Fruit fly (Drosophila melanogaster) whole organism, embryonic: Measurements from ENCODE around the gene Arpc1.

Experiments
- Aef1 ChIP-seq: fragments of 200-800 bp; sonication (Bioruptor generic); IDR thresholded peaks from 3 replicates; pipeline ENCODE4 v1.3.6; 2022; ENCODE audit warnings: missing biosample characterization, missing genetic modification characterization
- Atf6 ChIP-seq: fragments of 200-800 bp; sonication (Bioruptor generic); IDR thresholded peaks from 2 replicates; pipeline ENCODE4 v1.3.6; 2022; ENCODE audit warnings: missing biosample characterization, missing genetic modification characterization
- Awh ChIP-seq: fragments of 200-800 bp; sonication (Bioruptor generic); IDR thresholded peaks from 2 replicates; pipeline ENCODE4, ENCODE4 v1.3.6; 2022; ENCODE audit warnings: missing biosample characterization, missing genetic modification characterization
- BtbVII ChIP-seq: fragments of 200-800 bp; sonication (Bioruptor generic); optimal IDR thresholded peaks from 3 replicates; lab custom pipeline; 2017; ENCODE audit warnings: missing biosample characterization, mild to moderate bottlenecking, missing genetic modification characterization
- CG10565 ChIP-seq: fragments of 200-800 bp; sonication (Bioruptor generic); optimal IDR thresholded peaks from 3 replicates; lab custom pipeline; 2016; ENCODE audit warnings: missing biosample characterization, mild to moderate bottlenecking, missing genetic modification characterization
- CG11723 ChIP-seq: fragments of 200-800 bp; sonication (Bioruptor generic); optimal IDR thresholded peaks from 2 replicates; lab custom pipeline; 2017; ENCODE audit warnings: missing biosample characterization, mild to moderate bottlenecking, missing genetic modification characterization
- CG12155 ChIP-seq: fragments of 200-800 bp; sonication (Bioruptor generic); optimal IDR thresholded peaks from 3 replicates; lab custom pipeline; 2016; ENCODE audit warnings: missing biosample characterization, missing genetic modification characterization
- CG1602 ChIP-seq: fragments of 200-800 bp; sonication (Bioruptor generic); optimal IDR thresholded peaks from 3 replicates; lab custom pipeline; 2016; ENCODE audit warnings: missing biosample characterization, missing genetic modification characterization
- CG1647 ChIP-seq: fragments of 200-800 bp; sonication (Bioruptor generic); optimal IDR thresholded peaks from 3 replicates; lab custom pipeline; 2016; ENCODE audit warnings: missing biosample characterization, missing genetic modification characterization
- CG18619 ChIP-seq: fragments of 200-800 bp; sonication (Bioruptor generic); optimal IDR thresholded peaks from 3 replicates; lab custom pipeline; 2017; ENCODE audit warnings: missing biosample characterization, mild to moderate bottlenecking, missing genetic modification characterization
- CG2120 ChIP-seq: fragments of 200-800 bp; sonication (Bioruptor generic); optimal IDR thresholded peaks from 3 replicates; lab custom pipeline; 2016; ENCODE audit warnings: missing biosample characterization, missing genetic modification characterization
- CG3163 ChIP-seq: fragments of 200-800 bp; sonication (Bioruptor generic); optimal IDR thresholded peaks from 3 replicates; lab custom pipeline; 2016; ENCODE audit warnings: missing biosample characterization, missing genetic modification characterization
- CG32767 ChIP-seq: fragments of 200-800 bp; sonication (Bioruptor generic); IDR thresholded peaks from 2 replicates; pipeline ENCODE4 v1.3.6; 2022; ENCODE audit warnings: missing biosample characterization, missing genetic modification characterization
- CG33213 ChIP-seq: fragments of 200-800 bp; sonication (Bioruptor generic); optimal IDR thresholded peaks from 3 replicates; lab custom pipeline; 2016; ENCODE audit warnings: missing biosample characterization, missing genetic modification characterization
- CG34376 ChIP-seq: fragments of 200-800 bp; sonication (Bioruptor generic); optimal IDR thresholded peaks from 2 replicates; lab custom pipeline; 2018; ENCODE audit warnings: missing biosample characterization, mild to moderate bottlenecking, missing genetic modification characterization
- CG4404 ChIP-seq: fragments of 200-800 bp; sonication (Bioruptor generic); IDR thresholded peaks from 2 replicates; pipeline ENCODE4 v1.3.6; 2022; ENCODE audit warnings: missing biosample characterization, missing genetic modification characterization
- CG7928 ChIP-seq: fragments of 200-800 bp; sonication (Bioruptor generic); optimal IDR thresholded peaks from 2 replicates; lab custom pipeline; 2017; ENCODE audit warnings: missing biosample characterization, mild to moderate bottlenecking, missing genetic modification characterization
- CG7987 ChIP-seq: fragments of 200-800 bp; sonication (Bioruptor generic); optimal IDR thresholded peaks from 2 replicates; lab custom pipeline; 2018; ENCODE audit warnings: missing biosample characterization, mild to moderate bottlenecking, missing genetic modification characterization, moderate library complexity
- CG9437 ChIP-seq: fragments of 200-800 bp; sonication (Bioruptor generic); optimal IDR thresholded peaks from 2 replicates; lab custom pipeline; 2018; ENCODE audit warnings: missing biosample characterization, mild to moderate bottlenecking, missing genetic modification characterization
- Dp ChIP-seq: fragments of 200-800 bp; sonication (Bioruptor generic); optimal IDR thresholded peaks from 2 replicates; lab custom pipeline; 2018; ENCODE audit warnings: missing biosample characterization, mild to moderate bottlenecking, missing genetic modification characterization, moderate library complexity
- Dref ChIP-seq: fragments of 200-800 bp; sonication (Bioruptor generic); IDR thresholded peaks from 2 replicates; pipeline ENCODE4 v1.3.6; 2022; ENCODE audit warnings: missing biosample characterization, missing genetic modification characterization
- ERR ChIP-seq: fragments of 200-800 bp; sonication (Bioruptor generic); optimal IDR thresholded peaks from 2 replicates; lab custom pipeline; 2016; ENCODE audit warnings: missing biosample characterization, missing genetic modification characterization
- MESR4 ChIP-seq: fragments of 200-800 bp; sonication (Bioruptor generic); optimal IDR thresholded peaks from 2 replicates; lab custom pipeline; 2018; ENCODE audit warnings: missing biosample characterization, mild to moderate bottlenecking, missing genetic modification characterization, moderate library complexity
- Max ChIP-seq: fragments of 200-800 bp; sonication (Bioruptor generic); optimal IDR thresholded peaks from 2 replicates; lab custom pipeline; 2016; ENCODE audit warnings: missing biosample characterization, mild to moderate bottlenecking, missing genetic modification characterization
- Myb ChIP-seq: fragments of 200-800 bp; sonication (Bioruptor generic); optimal IDR thresholded peaks from 2 replicates; lab custom pipeline; 2016; ENCODE audit warnings: missing biosample characterization, missing genetic modification characterization
- NC2α ChIP-seq: fragments of 200-800 bp; sonication (Bioruptor generic); optimal IDR thresholded peaks from 2 replicates; lab custom pipeline; 2016; ENCODE audit warnings: missing biosample characterization, missing genetic modification characterization
- Neu2 ChIP-seq: fragments of 200-800 bp; sonication (Bioruptor generic); optimal IDR thresholded peaks from 3 replicates; lab custom pipeline; 2016; ENCODE audit warnings: missing biosample characterization, missing genetic modification characterization, borderline replicate concordance
- Nf-YB ChIP-seq: fragments of 200-800 bp; sonication (Bioruptor generic); optimal IDR thresholded peaks from 3 replicates; lab custom pipeline; 2019; ENCODE audit warnings: missing biosample characterization, mild to moderate bottlenecking, missing genetic modification characterization, moderate library complexity
- Optix ChIP-seq: fragments of 200-800 bp; sonication (Bioruptor generic); IDR thresholded peaks from 3 replicates; pipeline ENCODE4 v1.3.6; 2022; ENCODE audit warnings: missing biosample characterization, missing genetic modification characterization
- Ptx1 ChIP-seq: fragments of 200-800 bp; sonication (Bioruptor generic); IDR thresholded peaks from 2 replicates; pipeline ENCODE4 v1.3.6; 2022; ENCODE audit warnings: missing biosample characterization, missing genetic modification characterization
- Xrp1 ChIP-seq: fragments of 200-800 bp; sonication (Bioruptor generic); IDR thresholded peaks from 2 replicates; pipeline ENCODE4 v1.3.6; 2022; ENCODE audit warnings: missing biosample characterization, missing genetic modification characterization
- YL-1 ChIP-seq: fragments of 200-800 bp; sonication (Bioruptor generic); optimal IDR thresholded peaks from 3 replicates; lab custom pipeline; 2017; ENCODE audit warnings: missing biosample characterization, mild to moderate bottlenecking, missing genetic modification characterization
- ab ChIP-seq: fragments of 200-800 bp; sonication (Bioruptor generic); optimal IDR thresholded peaks from 2 replicates; lab custom pipeline; 2016; ENCODE audit warnings: missing biosample characterization, missing genetic modification characterization
- cato ChIP-seq: fragments of 200-800 bp; sonication (Bioruptor generic); optimal IDR thresholded peaks from 2 replicates; lab custom pipeline; 2016; ENCODE audit warnings: missing biosample characterization, missing genetic modification characterization, borderline replicate concordance
- dan ChIP-seq: fragments of 200-800 bp; sonication (Bioruptor generic); IDR thresholded peaks from 2 replicates; pipeline ENCODE4 v1.3.6; 2022; ENCODE audit warnings: missing biosample characterization, missing genetic modification characterization
- disco-r ChIP-seq: fragments of 200-800 bp; sonication (Bioruptor generic); optimal IDR thresholded peaks from 2 replicates; lab custom pipeline; 2016; ENCODE audit warnings: missing biosample characterization, missing genetic modification characterization
- dpn ChIP-seq, 2 experiments: fragments of 200-800 bp; sonication (Bioruptor generic); optimal IDR thresholded peaks; 3 replicates each; lab custom pipeline; 2016; ENCODE audit warnings: missing biosample characterization in 2 of 2, missing genetic modification characterization in 2 of 2
- fd102C ChIP-seq: fragments of 200-800 bp; sonication (Bioruptor generic); optimal IDR thresholded peaks from 2 replicates; lab custom pipeline; 2018; ENCODE audit warnings: missing biosample characterization, mild to moderate bottlenecking, missing genetic modification characterization, moderate library complexity
- fru ChIP-seq: fragments of >200 bp; optimal IDR thresholded peaks from 2 replicates; lab custom pipeline; 2017
- her ChIP-seq: fragments of 200-800 bp; sonication (Bioruptor generic); optimal IDR thresholded peaks from 2 replicates; lab custom pipeline; 2016; ENCODE audit warnings: missing biosample characterization, missing genetic modification characterization
- nmo ChIP-seq: fragments of 200-800 bp; sonication (Bioruptor generic); optimal IDR thresholded peaks from 2 replicates; lab custom pipeline; 2018; ENCODE audit warnings: missing biosample characterization, mild to moderate bottlenecking, missing genetic modification characterization, moderate library complexity
- odd ChIP-seq: fragments of 200-800 bp; sonication (Bioruptor generic); optimal IDR thresholded peaks from 2 replicates; lab custom pipeline; 2017; ENCODE audit warnings: missing biosample characterization, mild to moderate bottlenecking, missing genetic modification characterization
- otp ChIP-seq: fragments of 200-800 bp; sonication (Bioruptor generic); IDR thresholded peaks from 3 replicates; pipeline ENCODE4, ENCODE4 v1.3.6; 2022; ENCODE audit warnings: missing biosample characterization, missing genetic modification characterization
- phol ChIP-seq: fragments of 200-800 bp; sonication (Bioruptor generic); optimal IDR thresholded peaks from 3 replicates; lab custom pipeline; 2018; ENCODE audit warnings: missing biosample characterization, mild to moderate bottlenecking, missing genetic modification characterization, moderate library complexity
- prd ChIP-seq, 3 experiments: fragments of >200 bp in 2 of 3; fragments of 200-800 bp in 1 of 3; sonication (Bioruptor generic) in 1 of 3; optimal IDR thresholded peaks in 2 of 3; IDR thresholded peaks in 1 of 3; 2 replicates in 2 of 3; 3 replicates in 1 of 3; pipeline versions ENCODE4 v1.3.6 to Lab custom; 2017 to 2022; ENCODE audit warnings: missing biosample characterization in 1 of 3, missing genetic modification characterization in 1 of 3
- psq ChIP-seq: fragments of 200-800 bp; sonication (Bioruptor generic); optimal IDR thresholded peaks from 2 replicates; lab custom pipeline; 2017; ENCODE audit warnings: missing biosample characterization, missing genetic modification characterization
- sens ChIP-seq: fragments of 200-800 bp; sonication (Bioruptor generic); peaks from one replicate; lab custom pipeline; 2016; ENCODE audit warnings: missing biosample characterization, missing genetic modification characterization
- shn ChIP-seq: fragments of 200-800 bp; sonication (Bioruptor generic); optimal IDR thresholded peaks from 3 replicates; lab custom pipeline; 2016; ENCODE audit warnings: missing biosample characterization, missing genetic modification characterization
- sr ChIP-seq: fragments of 200-800 bp; sonication (Bioruptor generic); IDR thresholded peaks from 3 replicates; pipeline ENCODE4 v1.3.6; 2022; ENCODE audit warnings: missing biosample characterization, missing genetic modification characterization
- tap ChIP-seq: fragments of 200-800 bp; optimal IDR thresholded peaks from 3 replicates; lab custom pipeline; 2019; ENCODE audit warnings: missing biosample characterization, mild to moderate bottlenecking, missing genetic modification characterization, moderate library complexity
- vnd ChIP-seq: fragments of 200-800 bp; sonication (Bioruptor generic); IDR thresholded peaks from 3 replicates; pipeline ENCODE4 v1.3.6; 2022; ENCODE audit warnings: missing biosample characterization, missing genetic modification characterization; ENCODE audit not compliant: partially characterized antibody
- zen2 ChIP-seq: fragments of 200-800 bp; sonication (Bioruptor generic); IDR thresholded peaks from 3 replicates; pipeline ENCODE4 v1.3.6; 2022; ENCODE audit warnings: missing biosample characterization, missing genetic modification characterization; ENCODE audit not compliant: partially characterized antibody

Arpc1 gene

dm6 chr2L:13833058-13833457 is 3.5 kb upstream of the Arpc1 start, which contains the start of the genes GatC, PolG2 and Polr2C (continued):
- TF ChIP-seq psq (no peak), CG1647 (no peak), CG11723 (GFP tag; lab: Kevin White, UChicago) (no peak), vnd (peak; percentile 82), YL-1 (GFP tag; lab: Kevin White, UChicago) (peak; percentile 62), odd (GFP tag; lab: Kevin White, UChicago) (no peak), shn (GFP tag; lab: Kevin White, UChicago) (no peak), phol (peak; percentile 55), CG10565 (GFP tag; lab: Kevin White, UChicago) (no peak), sr (GFP tag; lab: Robert Waterston, UW) (no peak), Atf6 (GFP tag; lab: Robert Waterston, UW) (no peak), disco-r (GFP tag; lab: Kevin White, UChicago) (no peak), CG7987 (no peak), Awh (no peak), her (no peak), CG3163 (GFP tag; lab: Kevin White, UChicago) (no peak), cato (no peak), sens (peak; percentile 89), CG4404 (GFP tag; lab: Robert Waterston, UW) (no peak), NC2α (no peak), Ptx1 (GFP tag; lab: Robert Waterston, UW) (peak; percentile 60), MESR4 (GFP tag; lab: Kevin White, UChicago) (peak; percentile 22), CG1602 (GFP tag; lab: Kevin White, UChicago) (peak; percentile 15), CG34376 (no peak), CG12155 (GFP tag; lab: Kevin White, UChicago) (peak; percentile 25), ERR (no peak), Myb (GFP tag; lab: Kevin White, UChicago) (peak; percentile 49), tap (no peak), fd102C (GFP tag; lab: Kevin White, UChicago) (no peak), Optix (GFP tag; lab: Robert Waterston, UW) (no peak), CG9437 (no peak), prd (optimal IDR thresholded peaks at IDR 0.05; lab: Kevin White, UChicago) (no peak), prd (GFP tag; IDR thresholded peaks at IDR 0.05; lab: Robert Waterston, UW) (peak; percentile 47; the same call in 2 of the 3 replicates), otp (GFP tag; lab: Robert Waterston, UW) (no peak), fru (lab: Kevin White, UChicago) (no peak), CG2120 (GFP tag; lab: Kevin White, UChicago) (peak; percentile 70), Xrp1 (GFP tag; lab: Robert Waterston, UW) (no peak), CG32767 (GFP tag; lab: Robert Waterston, UW) (no peak), CG18619 (GFP tag; lab: Kevin White, UChicago) (no peak), Aef1 (GFP tag; lab: Robert Waterston, UW) (no peak), dpn (GFP tag; optimal IDR thresholded peaks at IDR 0.05; lab: Kevin White, UChicago) (peak; percentile 28 to 66), Max (GFP tag; lab: Kevin White, UChicago) (peak; percentile 2), zen2 (GFP tag; lab: Robert Waterston, UW) (peak; percentile 56; the same call in 2 of the 3 replicates), dan (GFP tag; lab: Robert Waterston, UW) (no peak), CG33213 (peak; percentile 27), nmo (GFP tag; lab: Kevin White, UChicago) (peak; percentile 70), Dp (peak; percentile 52), CG7928 (GFP tag; lab: Kevin White, UChicago) (peak; percentile 76), BtbVII (GFP tag; lab: Kevin White, UChicago) (no peak), Nf-YB (GFP tag; lab: Kevin White, UChicago) (no peak), ab (GFP tag; lab: Kevin White, UChicago) (peak; percentile 14), Neu2 (GFP tag; lab: Kevin White, UChicago) (no peak), Dref (GFP tag; lab: Robert Waterston, UW) (peak; percentile 80)
